Worm (Caenorhabditis elegans): ENCODE measurements around the gene ergi-1.

- TF ChIP-seq ztf-11 (tag; optimal IDR thresholded peaks at IDR 0.05): no peak
- TF ChIP-seq nhr-237 (tag; optimal IDR thresholded peaks at IDR 0.05): no peak
- no peak for TF ChIP-seq unc-62 (GFP tag; optimal IDR thresholded peaks at IDR 0.05)
- no peak for TF ChIP-seq pha-4 (tag; optimal IDR thresholded peaks at IDR 0.05)
- no peak for TF ChIP-seq ceh-39 (tag; optimal IDR thresholded peaks at IDR 0.05)
- TF ChIP-seq nhr-76 (tag; optimal IDR thresholded peaks at IDR 0.05): no peak
Observed at ce11 chrX:1998825-1999224, 36.2 kb downstream of the ergi-1 start.
